Fruit fly (Drosophila melanogaster): ENCODE measurements around the gene CG14636.

dm6 chr3R:4214601-4215000 is 513 bp downstream of the CG14636 start:
- no peak for TF ChIP-seq usp (GFP tag; optimal IDR thresholded peaks at IDR 0.05)
- TF ChIP-seq Dll (optimal IDR thresholded peaks at IDR 0.05), result peak; percentile 14
- no peak for TF ChIP-seq psq (optimal IDR thresholded peaks at IDR 0.05)
